Fruit fly (Drosophila melanogaster): ENCODE measurements around the gene vib.

DNA sequence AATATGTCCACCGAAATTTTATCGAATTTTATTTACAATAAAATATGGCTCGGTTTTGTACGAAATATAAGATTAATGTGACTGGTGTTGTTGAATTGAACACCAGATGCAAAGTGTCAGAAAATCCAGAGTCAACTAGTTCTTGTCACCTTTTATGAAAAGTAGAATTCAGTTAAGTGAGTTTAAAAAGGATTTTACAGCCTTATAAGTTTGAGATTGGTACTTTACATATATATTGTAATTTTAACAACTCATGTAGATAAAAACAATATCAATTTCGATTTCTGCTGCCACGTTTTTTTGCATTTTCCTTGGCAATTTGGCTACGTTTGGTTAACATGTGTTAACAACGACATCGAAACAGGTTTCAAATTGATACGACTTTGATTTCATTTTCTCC, 21.6 kb upstream of the vib start, which contains the start of gene CG5217:
- TF ChIP-seq Crg-1 (GFP tag; optimal IDR thresholded peaks at IDR 0.05), result no peak
- TF ChIP-seq cnc (optimal IDR thresholded peaks at IDR 0.05), result no peak
- no peak for TF ChIP-seq CG14711 (tag; optimal IDR thresholded peaks at IDR 0.05)
- no peak for TF ChIP-seq Mnt (GFP tag; optimal IDR thresholded peaks at IDR 0.05)
- TF ChIP-seq toe (GFP tag; optimal IDR thresholded peaks at IDR 0.05), result no peak
- TF ChIP-seq ovo (GFP tag; optimal IDR thresholded peaks at IDR 0.05), result no peak
